Worm (Caenorhabditis elegans) whole organism, L1 larva: Measurements from ENCODE around the gene F08G2.8.

ENCODE experiments used
- C04F5.9 ChIP-seq: sonication (generic microtip); optimal IDR thresholded peaks from 2 replicates; lab custom pipeline; 2016; ENCODE audit warnings: missing genetic modification characterization, missing compliant biosample characterization
- ceh-90 ChIP-seq: sonication (generic microtip); optimal IDR thresholded peaks from 2 replicates; lab custom pipeline; 2016; ENCODE audit warnings: missing genetic modification characterization, missing compliant biosample characterization
- dpl-1 ChIP-seq, 3 experiments: fragments of 150-350 bp in 2 of 3; sonication (generic microtip) in 1 of 3; optimal IDR thresholded peaks; 2 replicates each; lab custom pipeline; 2014 to 2017; ENCODE audit warnings: missing biosample characterization in 3 of 3, missing genetic modification characterization in 3 of 3, missing genetic modification reagents in 3 of 3
- dsc-1 ChIP-seq: sonication (generic microtip); optimal IDR thresholded peaks from 2 replicates; lab custom pipeline; 2016; ENCODE audit warnings: mild to moderate bottlenecking, missing genetic modification characterization, missing compliant biosample characterization
- efl-1 ChIP-seq, 4 experiments: fragments of 150-350 bp; optimal IDR thresholded peaks in 3 of 4; peaks in 1 of 4; 1 replicate in 1 of 4; 2 replicates in 3 of 4; lab custom pipeline; 2014; ENCODE audit warnings: missing biosample characterization in 2 of 4, missing genetic modification characterization in 2 of 4, missing genetic modification reagents in 2 of 4
- lin-14 ChIP-seq: fragments of 200-800 bp; sonication (Bioruptor generic); optimal IDR thresholded peaks from 2 replicates; lab custom pipeline; 2018; ENCODE audit warnings: mild to moderate bottlenecking, missing genetic modification characterization, moderate library complexity, missing compliant biosample characterization
- lin-35 ChIP-seq, 2 experiments: fragments of 150-350 bp; optimal IDR thresholded peaks; 2 replicates each; lab custom pipeline; 2014; ENCODE audit warnings: missing biosample characterization in 2 of 2, missing genetic modification characterization in 2 of 2, missing genetic modification reagents in 2 of 2
- lsy-2 ChIP-seq, 2 experiments: fragments of 150-350 bp; optimal IDR thresholded peaks; 2 replicates each; lab custom pipeline; 2014; ENCODE audit warnings: missing biosample characterization in 2 of 2, missing genetic modification characterization in 2 of 2
- mef-2 ChIP-seq: fragments of 150-350 bp; optimal IDR thresholded peaks from 2 replicates; lab custom pipeline; 2014; ENCODE audit warnings: missing biosample characterization, missing genetic modification characterization
- nhr-20 ChIP-seq: sonication (generic microtip); optimal IDR thresholded peaks from 2 replicates; lab custom pipeline; 2016; ENCODE audit warnings: mild to moderate bottlenecking, missing genetic modification characterization, missing compliant biosample characterization
- nhr-47 ChIP-seq: sonication (generic microtip); optimal IDR thresholded peaks from 2 replicates; lab custom pipeline; 2016; ENCODE audit warnings: mild to moderate bottlenecking, missing genetic modification characterization, moderate library complexity, missing compliant biosample characterization
- nhr-71 ChIP-seq: sonication (generic microtip); optimal IDR thresholded peaks from 2 replicates; lab custom pipeline; 2016; ENCODE audit warnings: mild to moderate bottlenecking, missing genetic modification characterization, moderate library complexity, missing compliant biosample characterization
- nhr-85 ChIP-seq: sonication (generic microtip); peaks from one replicate; lab custom pipeline; 2016; ENCODE audit warnings: missing genetic modification characterization, inconsistent platforms, missing compliant biosample characterization
- rnt-1 ChIP-seq: sonication (generic microtip); optimal IDR thresholded peaks from 2 replicates; lab custom pipeline; 2016; ENCODE audit warnings: mild to moderate bottlenecking, missing genetic modification characterization, moderate library complexity, missing compliant biosample characterization
- snu-23 ChIP-seq: sonication (generic microtip); optimal IDR thresholded peaks from 2 replicates; lab custom pipeline; 2016; ENCODE audit warnings: missing genetic modification characterization, missing compliant biosample characterization
- unc-130 ChIP-seq: fragments of 150-350 bp; optimal IDR thresholded peaks from 2 replicates; lab custom pipeline; 2017; ENCODE audit warnings: missing biosample characterization, missing genetic modification characterization, inconsistent platforms
- unc-62 ChIP-seq: fragments of 150-350 bp; optimal IDR thresholded peaks from 2 replicates; lab custom pipeline; 2014; ENCODE audit warnings: missing biosample characterization, missing genetic modification reagents, missing genetic modification characterization
- ztf-4 ChIP-seq: fragments of 150-350 bp; optimal IDR thresholded peaks from 2 replicates; lab custom pipeline; 2014; ENCODE audit warnings: missing biosample characterization, missing genetic modification characterization

Gene F08G2.8

ce11 chrII:13903482-13903881 is 51.4 kb downstream of the F08G2.8 start:
- peak; percentile 18 to 46 for TF ChIP-seq lsy-2 (tag; optimal IDR thresholded peaks at IDR 0.05; lab: Kevin White, UChicago)
- TF ChIP-seq efl-1 (optimal IDR thresholded peaks at IDR 0.05; lab: Kevin White, UChicago), result peak in 1 of 2 experiments; percentile 17
- TF ChIP-seq efl-1 (GFP tag; optimal IDR thresholded peaks at IDR 0.05 in 1 of 2; lab: Kevin White, UChicago), result peak in 1 of 2 experiments; percentile 28
- TF ChIP-seq C04F5.9, result no peak
- peak; percentile 26 for TF ChIP-seq dsc-1
- TF ChIP-seq nhr-20 (tag; lab: Kevin White, UChicago), result peak; percentile 4
- peak in 1 of 3 experiments; percentile 21 for TF ChIP-seq dpl-1 (GFP tag; optimal IDR thresholded peaks at IDR 0.05; lab: Kevin White, UChicago)
- peak; percentile 6 for TF ChIP-seq nhr-47 (tag; lab: Kevin White, UChicago)
- TF ChIP-seq snu-23 (GFP tag; lab: Kevin White, UChicago), result peak; percentile 50
- peak; percentile 73 for TF ChIP-seq lin-14 (GFP tag; lab: Kevin White, UChicago)
- TF ChIP-seq mef-2 (tag; lab: Kevin White, UChicago), result no peak
- TF ChIP-seq lin-35 (GFP tag; optimal IDR thresholded peaks at IDR 0.05; lab: Kevin White, UChicago), result peak in 1 of 2 experiments; percentile 9
- no peak for TF ChIP-seq nhr-85 (tag; lab: Kevin White, UChicago)
- TF ChIP-seq ztf-4 (tag; lab: Kevin White, UChicago), result peak; percentile 0
- peak; percentile 57 for TF ChIP-seq nhr-71 (tag; lab: Kevin White, UChicago)
- TF ChIP-seq unc-62, result no peak
- peak; percentile 69 for TF ChIP-seq rnt-1
- TF ChIP-seq ceh-90 (tag; lab: Kevin White, UChicago), result no peak
- peak; percentile 31 for TF ChIP-seq unc-130 (tag; lab: Kevin White, UChicago)
